Worm (Caenorhabditis elegans): ENCODE data around the gene ZK742.6.

DNA sequence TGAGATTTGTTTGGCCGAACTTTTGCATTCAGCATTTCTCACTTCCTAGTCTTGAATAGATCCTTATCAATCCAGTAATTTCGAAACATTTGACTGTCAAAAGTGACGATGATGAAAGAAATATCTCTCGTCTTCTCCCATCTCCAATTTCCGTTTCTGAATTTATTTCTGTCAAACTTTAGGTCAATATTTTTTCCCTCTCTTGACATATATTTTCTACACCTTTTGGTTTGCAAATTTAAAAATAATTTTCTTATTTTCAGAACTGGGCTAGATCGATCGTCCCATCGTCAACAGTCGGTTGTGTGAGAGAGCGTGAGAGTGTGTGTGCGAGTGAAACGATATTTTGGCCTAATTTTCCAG is 10.0 kb downstream of the ZK742.6 start, which contains the start of gene xpo-1:
- no peak for TF ChIP-seq nhr-76 (tag; optimal IDR thresholded peaks at IDR 0.05)
- no peak for TF ChIP-seq lin-13 (tag; optimal IDR thresholded peaks at IDR 0.05)
- no peak for TF ChIP-seq hlh-1 (tag; optimal IDR thresholded peaks at IDR 0.05)
- no peak for TF ChIP-seq unc-62 (GFP tag; optimal IDR thresholded peaks at IDR 0.05)
- no peak for TF ChIP-seq ceh-39 (tag; optimal IDR thresholded peaks at IDR 0.05)
- no peak for TF ChIP-seq mep-1 (tag; optimal IDR thresholded peaks at IDR 0.05)
- TF ChIP-seq elt-3 (tag; optimal IDR thresholded peaks at IDR 0.05): no peak
- TF ChIP-seq ztf-11 (tag; optimal IDR thresholded peaks at IDR 0.05): no peak
- TF ChIP-seq ces-1 (GFP tag; optimal IDR thresholded peaks at IDR 0.05): no peak
- TF ChIP-seq snpc-4 (tag; optimal IDR thresholded peaks at IDR 0.05): no peak
- no peak for TF ChIP-seq nhr-237 (tag; optimal IDR thresholded peaks at IDR 0.05)
